Fruit fly (Drosophila melanogaster) whole organism, prepupa: ENCODE results near the gene stas.

Experiments
- Blimp-1 ChIP-seq: fragments of 200-800 bp; sonication (Bioruptor generic); optimal IDR thresholded peaks from 3 replicates; lab custom pipeline; 2017; ENCODE audit warnings: missing biosample characterization, missing genetic modification characterization, mild to moderate bottlenecking, moderate library complexity, missing genetic modification reagents
- CG10631 ChIP-seq: fragments of 200-800 bp; sonication (Bioruptor generic); optimal IDR thresholded peaks from 2 replicates; lab custom pipeline; 2016; ENCODE audit warnings: missing biosample characterization, missing genetic modification characterization
- CG11294 ChIP-seq: fragments of 200-800 bp; sonication (Bioruptor generic); IDR thresholded peaks from 2 replicates; pipeline ENCODE4 v1.3.6; 2022; ENCODE audit warnings: missing biosample characterization, missing genetic modification characterization
- CG11902 ChIP-seq: fragments of 200-800 bp; sonication (Bioruptor generic); optimal IDR thresholded peaks from 3 replicates; lab custom pipeline; 2016; ENCODE audit warnings: missing biosample characterization, missing genetic modification characterization
- CG16779 ChIP-seq: fragments of 200-800 bp; sonication (Bioruptor generic); optimal IDR thresholded peaks from 3 replicates; lab custom pipeline; 2017; ENCODE audit warnings: missing biosample characterization, mild to moderate bottlenecking, missing genetic modification characterization
- CG32006 ChIP-seq: fragments of 200-800 bp; sonication (Bioruptor generic); optimal IDR thresholded peaks from 3 replicates; lab custom pipeline; 2017; ENCODE audit warnings: missing biosample characterization, mild to moderate bottlenecking, missing genetic modification characterization
- CG3919 ChIP-seq: fragments of 200-800 bp; sonication (Bioruptor generic); optimal IDR thresholded peaks from 3 replicates; lab custom pipeline; 2016; ENCODE audit warnings: missing biosample characterization, missing genetic modification characterization
- CG6276 ChIP-seq: fragments of 200-800 bp; sonication (Bioruptor generic); optimal IDR thresholded peaks from 2 replicates; lab custom pipeline; 2017; ENCODE audit warnings: missing biosample characterization, mild to moderate bottlenecking, missing genetic modification characterization
- CG6808 ChIP-seq: fragments of 200-800 bp; sonication (Bioruptor generic); optimal IDR thresholded peaks from 3 replicates; lab custom pipeline; 2017; ENCODE audit warnings: missing biosample characterization, missing genetic modification characterization, mild to moderate bottlenecking, moderate library complexity, missing genetic modification reagents
- CG8319 ChIP-seq: fragments of 200-800 bp; sonication (Bioruptor generic); optimal IDR thresholded peaks from 3 replicates; lab custom pipeline; 2016; ENCODE audit warnings: missing biosample characterization, missing genetic modification characterization
- CG8632 ChIP-seq: fragments of 200-800 bp; sonication (Bioruptor generic); optimal IDR thresholded peaks from 3 replicates; lab custom pipeline; 2016; ENCODE audit warnings: missing biosample characterization, missing genetic modification characterization
- CG9139 ChIP-seq: fragments of 200-800 bp; sonication (Bioruptor generic); optimal IDR thresholded peaks from 3 replicates; lab custom pipeline; 2017; ENCODE audit warnings: missing biosample characterization, mild to moderate bottlenecking, missing genetic modification characterization
- Eip75B ChIP-seq: fragments of 200-800 bp; sonication (Bioruptor generic); optimal IDR thresholded peaks from 3 replicates; lab custom pipeline; 2016; ENCODE audit warnings: missing biosample characterization, missing genetic modification characterization
- Eip78C ChIP-seq: fragments of 200-800 bp; sonication (Bioruptor generic); peaks from one replicate; lab custom pipeline; 2016; ENCODE audit warnings: missing biosample characterization, missing genetic modification characterization
- Ets21C ChIP-seq: fragments of 200-800 bp; sonication (Bioruptor generic); optimal IDR thresholded peaks from 3 replicates; lab custom pipeline; 2016; ENCODE audit warnings: missing biosample characterization, missing genetic modification characterization
- Ets96B ChIP-seq: fragments of 200-800 bp; optimal IDR thresholded peaks from 2 replicates; lab custom pipeline; 2019; ENCODE audit warnings: missing biosample characterization, mild to moderate bottlenecking, missing genetic modification characterization, moderate library complexity
- Gug ChIP-seq: fragments of 200-800 bp; sonication (Bioruptor generic); IDR thresholded peaks from 2 replicates; pipeline ENCODE4 v1.3.6; 2022; ENCODE audit warnings: missing biosample characterization, missing genetic modification characterization
- Hr38 ChIP-seq: sonication (Bioruptor generic); optimal IDR thresholded peaks from 2 replicates; lab custom pipeline; 2016; ENCODE audit warnings: missing biosample characterization, missing genetic modification characterization
- Hr39 ChIP-seq: fragments of 200-800 bp; sonication (Bioruptor generic); optimal IDR thresholded peaks from 2 replicates; lab custom pipeline; 2016; ENCODE audit warnings: missing biosample characterization, missing genetic modification characterization
- Hr4 ChIP-seq: fragments of 200-800 bp; sonication (Bioruptor generic); optimal IDR thresholded peaks from 3 replicates; lab custom pipeline; 2016; ENCODE audit warnings: missing biosample characterization, missing genetic modification characterization
- Lpt ChIP-seq: fragments of 200-800 bp; sonication (Bioruptor generic); optimal IDR thresholded peaks from 3 replicates; lab custom pipeline; 2016; ENCODE audit warnings: missing biosample characterization, missing genetic modification characterization
- Met ChIP-seq: fragments of 200-800 bp; sonication (Bioruptor generic); optimal IDR thresholded peaks from 3 replicates; lab custom pipeline; 2016; ENCODE audit warnings: missing biosample characterization, missing genetic modification characterization
- OdsH ChIP-seq: fragments of 200-800 bp; sonication (Bioruptor generic); optimal IDR thresholded peaks from 3 replicates; lab custom pipeline; 2016; ENCODE audit warnings: missing biosample characterization, missing genetic modification characterization
- Smox ChIP-seq: fragments of 200-800 bp; sonication (Bioruptor generic); optimal IDR thresholded peaks from 3 replicates; lab custom pipeline; 2016; ENCODE audit warnings: missing biosample characterization, missing genetic modification characterization
- Sox14 ChIP-seq: fragments of 200-800 bp; sonication (Bioruptor generic); optimal IDR thresholded peaks from 3 replicates; lab custom pipeline; 2016; ENCODE audit warnings: missing biosample characterization, missing genetic modification characterization
- Sox15 ChIP-seq: fragments of 200-800 bp; sonication (Bioruptor generic); optimal IDR thresholded peaks from 3 replicates; lab custom pipeline; 2016; ENCODE audit warnings: missing biosample characterization, missing genetic modification characterization
- achi ChIP-seq: fragments of 200-800 bp; sonication (Bioruptor generic); optimal IDR thresholded peaks from 3 replicates; lab custom pipeline; 2016; ENCODE audit warnings: missing biosample characterization, missing genetic modification characterization
- acj6 ChIP-seq: fragments of 200-800 bp; sonication (Bioruptor generic); optimal IDR thresholded peaks from 3 replicates; lab custom pipeline; 2016; ENCODE audit warnings: missing biosample characterization, missing genetic modification characterization
- cyc ChIP-seq: fragments of 200-800 bp; sonication (Bioruptor generic); optimal IDR thresholded peaks from 3 replicates; lab custom pipeline; 2016; ENCODE audit warnings: missing biosample characterization, missing genetic modification characterization
- dac ChIP-seq: fragments of 200-800 bp; sonication (Bioruptor generic); optimal IDR thresholded peaks from 2 replicates; lab custom pipeline; 2017; ENCODE audit warnings: missing biosample characterization, mild to moderate bottlenecking, missing genetic modification characterization
- eg ChIP-seq: fragments of 200-800 bp; sonication (Bioruptor generic); IDR thresholded peaks from 3 replicates; pipeline ENCODE4 v1.3.6; 2022; ENCODE audit warnings: missing biosample characterization, missing genetic modification characterization
- esn ChIP-seq: fragments of 200-800 bp; sonication (Bioruptor generic); optimal IDR thresholded peaks from 2 replicates; lab custom pipeline; 2016; ENCODE audit warnings: missing biosample characterization, mild to moderate bottlenecking, missing genetic modification characterization, moderate library complexity
- fd59A ChIP-seq: fragments of 200-800 bp; sonication (Bioruptor generic); optimal IDR thresholded peaks from 2 replicates; lab custom pipeline; 2017; ENCODE audit warnings: missing biosample characterization, mild to moderate bottlenecking, missing genetic modification characterization, missing genetic modification reagents
- fd85E ChIP-seq: fragments of 200-800 bp; sonication (Bioruptor generic); optimal IDR thresholded peaks from 3 replicates; lab custom pipeline; 2016; ENCODE audit warnings: missing biosample characterization, missing genetic modification characterization
- fkh ChIP-seq: fragments of 200-800 bp; sonication (Bioruptor generic); optimal IDR thresholded peaks from 3 replicates; lab custom pipeline; 2017; ENCODE audit warnings: missing biosample characterization, mild to moderate bottlenecking, missing genetic modification characterization, moderate library complexity
- lz ChIP-seq: fragments of 200-800 bp; sonication (Bioruptor generic); optimal IDR thresholded peaks from 3 replicates; lab custom pipeline; 2016; ENCODE audit warnings: missing biosample characterization, missing genetic modification characterization
- pdm3 ChIP-seq: fragments of 200-800 bp; sonication (Bioruptor generic); optimal IDR thresholded peaks from 3 replicates; lab custom pipeline; 2016; ENCODE audit warnings: missing biosample characterization, missing genetic modification characterization
- salr ChIP-seq, 2 experiments: fragments of 200-800 bp; sonication (Bioruptor generic); optimal IDR thresholded peaks; 3 replicates each; lab custom pipeline; 2016 to 2018; ENCODE audit warnings: missing biosample characterization in 2 of 2, missing genetic modification characterization in 2 of 2, mild to moderate bottlenecking in 1 of 2
- spab ChIP-seq: fragments of 200-800 bp; sonication (Bioruptor generic); optimal IDR thresholded peaks from 2 replicates; lab custom pipeline; 2017; ENCODE audit warnings: missing biosample characterization, mild to moderate bottlenecking, missing genetic modification characterization, missing genetic modification reagents
- ss ChIP-seq, 2 experiments: fragments of 200-800 bp; sonication (Bioruptor generic); optimal IDR thresholded peaks; 2 replicates in 1 of 2; 3 replicates in 1 of 2; lab custom pipeline; 2017 to 2018; ENCODE audit warnings: mild to moderate bottlenecking in 2 of 2, missing biosample characterization in 2 of 2, missing genetic modification characterization in 2 of 2, moderate library complexity in 1 of 2
- svp ChIP-seq: fragments of 200-800 bp; sonication (Bioruptor generic); peaks from one replicate; lab custom pipeline; 2016; ENCODE audit warnings: missing biosample characterization, missing genetic modification characterization
- topi ChIP-seq: fragments of 200-800 bp; sonication (Bioruptor generic); optimal IDR thresholded peaks from 3 replicates; lab custom pipeline; 2016; ENCODE audit warnings: missing biosample characterization, missing genetic modification characterization
- vri ChIP-seq: fragments of 200-800 bp; sonication (Bioruptor generic); optimal IDR thresholded peaks from 3 replicates; lab custom pipeline; 2016; ENCODE audit warnings: missing biosample characterization, mild to moderate bottlenecking, missing genetic modification characterization

stas gene

DNA sequence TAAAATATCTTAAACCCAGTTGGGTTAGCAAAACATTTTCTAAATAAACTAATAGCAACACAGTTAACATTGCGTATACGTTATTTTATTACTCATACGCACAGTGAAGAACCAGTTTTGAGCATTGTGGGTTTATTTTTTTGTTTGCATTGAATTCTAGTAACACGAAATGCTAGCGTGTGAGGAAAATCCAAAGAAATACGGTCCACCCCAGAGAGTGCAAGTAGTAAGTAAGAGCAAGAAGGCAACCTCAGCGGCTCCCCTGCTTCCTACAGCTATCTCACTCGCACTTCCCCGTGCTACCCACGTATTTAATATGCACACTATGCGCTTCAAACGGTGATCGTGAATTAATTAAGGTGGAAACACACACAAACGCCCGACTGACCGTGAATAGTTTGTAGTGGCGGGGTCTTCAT is 2.7 kb downstream of the stas start (continued):
- peak; percentile 83 for TF ChIP-seq Sox15 (GFP tag; lab: Kevin White, UChicago)
- TF ChIP-seq CG6276 (GFP tag; lab: Kevin White, UChicago): peak; percentile 92
- TF ChIP-seq esn: peak; percentile 95
- TF ChIP-seq Smox (GFP tag; lab: Kevin White, UChicago): peak; percentile 92
- TF ChIP-seq lz: peak; percentile 95
- peak; percentile 68 for TF ChIP-seq CG9139
- peak; percentile 83 for TF ChIP-seq CG8319 (GFP tag; lab: Kevin White, UChicago)
- TF ChIP-seq CG11294: peak; percentile 84
- peak; percentile 81 for TF ChIP-seq Blimp-1 (GFP tag; lab: Kevin White, UChicago)
- peak; percentile 97 for TF ChIP-seq Eip78C (GFP tag; lab: Kevin White, UChicago)
- TF ChIP-seq fd85E: peak; percentile 63
- peak; percentile 91 for TF ChIP-seq Sox14
- TF ChIP-seq CG16779 (tag; lab: Kevin White, UChicago): peak; percentile 82

DNA sequence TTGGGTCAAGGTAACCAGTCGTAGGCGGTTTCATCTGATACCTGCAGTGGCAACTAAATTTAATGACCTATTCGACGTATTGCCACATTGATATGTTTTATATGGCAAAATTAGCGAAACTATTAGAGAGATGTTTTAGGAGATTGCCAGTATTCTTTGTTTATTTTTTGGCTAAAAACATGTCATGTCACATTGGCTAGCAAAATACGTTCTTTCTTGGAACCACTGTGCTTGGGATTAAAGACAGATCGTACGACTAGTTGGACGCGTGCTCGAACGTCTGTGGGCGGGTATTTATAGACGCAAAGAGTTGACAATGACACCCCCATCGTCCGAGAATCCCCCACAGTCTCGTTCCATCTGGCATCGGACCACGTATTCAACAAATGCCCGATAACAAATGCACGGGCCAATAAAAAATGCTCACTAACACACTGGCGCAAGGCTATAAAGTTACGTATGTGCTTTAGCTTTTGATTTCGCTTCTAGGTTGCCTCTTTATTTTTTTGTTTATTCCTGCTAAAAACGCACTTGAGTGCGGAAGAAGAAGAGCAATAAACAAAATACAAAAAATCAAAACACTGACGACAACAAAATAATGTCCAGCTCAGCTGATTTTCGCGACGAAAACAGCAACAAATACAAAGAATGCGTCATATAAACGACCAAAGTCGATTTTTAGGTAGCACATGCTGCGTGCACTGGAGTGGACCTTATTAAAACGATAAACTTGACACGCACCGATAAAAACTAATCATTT is 3.3 kb downstream of the stas start:
- TF ChIP-seq Gug (GFP tag; lab: Robert Waterston, UW) (no peak), lz (no peak), CG11902 (GFP tag; lab: Kevin White, UChicago) (no peak), OdsH (no peak), vri (GFP tag; lab: Kevin White, UChicago) (peak; percentile 93), Ets21C (GFP tag; lab: Kevin White, UChicago) (no peak), CG10631 (GFP tag; lab: Kevin White, UChicago) (no peak), topi (GFP tag; lab: Kevin White, UChicago) (no peak), CG16779 (tag; lab: Kevin White, UChicago) (no peak), esn (no peak), svp (GFP tag; lab: Kevin White, UChicago) (no peak), Sox15 (GFP tag; lab: Kevin White, UChicago) (no peak), spab (GFP tag; lab: Kevin White, UChicago) (no peak), CG32006 (GFP tag; lab: Kevin White, UChicago) (peak; percentile 7), Blimp-1 (GFP tag; lab: Kevin White, UChicago) (no peak), acj6 (no peak), Eip75B (no peak), Eip78C (GFP tag; lab: Kevin White, UChicago) (peak; percentile 61), fd85E (no peak), eg (GFP tag; lab: Robert Waterston, UW) (0 out of 3 replicates have a peak, but pooled peaks have one; percentile 7), CG6808 (GFP tag; lab: Kevin White, UChicago) (no peak), CG9139 (no peak), CG8319 (GFP tag; lab: Kevin White, UChicago) (no peak), Sox14 (no peak), Hr38 (no peak), Hr39 (GFP tag; lab: Kevin White, UChicago) (no peak), Hr4 (no peak), Ets96B (tag; lab: Kevin White, UChicago) (no peak), pdm3 (GFP tag; lab: Kevin White, UChicago) (no peak), achi (GFP tag; lab: Kevin White, UChicago) (no peak), CG3919 (GFP tag; lab: Kevin White, UChicago) (no peak), CG8632 (GFP tag; lab: Kevin White, UChicago) (no peak), CG11294 (0 out of 2 replicates have a peak, but pooled peaks have one; percentile 23)

DNA sequence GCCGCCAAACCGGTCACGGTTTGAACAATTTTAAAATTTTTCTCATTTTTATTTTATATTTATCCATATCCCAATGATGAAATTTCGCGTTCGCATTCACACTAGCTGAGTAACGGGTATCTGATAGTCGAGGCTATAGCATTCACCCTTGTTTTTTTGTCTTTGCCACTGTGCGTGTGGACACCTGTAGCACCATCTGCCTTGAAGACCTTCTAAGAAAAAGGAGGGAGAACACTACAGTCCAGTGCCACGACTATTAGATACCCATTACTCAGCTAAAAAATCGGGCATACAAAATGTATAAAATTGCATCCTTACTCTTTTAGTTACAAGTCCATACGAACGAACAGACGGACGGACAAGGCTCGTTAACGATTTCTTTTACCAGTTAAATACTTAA is 5.5 kb downstream of the stas start:
- TF ChIP-seq Blimp-1 (GFP tag; lab: Kevin White, UChicago): no peak
- TF ChIP-seq Lpt: no peak
- no peak for TF ChIP-seq Sox15 (GFP tag; lab: Kevin White, UChicago)
- TF ChIP-seq dac: no peak
- no peak for TF ChIP-seq fd59A (GFP tag; lab: Kevin White, UChicago)
- TF ChIP-seq Eip78C (GFP tag; lab: Kevin White, UChicago): no peak
- no peak for TF ChIP-seq Sox14
- TF ChIP-seq Met (GFP tag; lab: Kevin White, UChicago): no peak
- TF ChIP-seq salr (GFP tag; optimal IDR thresholded peaks at IDR 0.05; lab: Kevin White, UChicago): no peak
- no peak for TF ChIP-seq Eip75B
- TF ChIP-seq fd85E: no peak
- no peak for TF ChIP-seq fkh (GFP tag; lab: Kevin White, UChicago)
- TF ChIP-seq cyc (GFP tag; lab: Kevin White, UChicago): no peak
- TF ChIP-seq CG32006 (GFP tag; lab: Kevin White, UChicago): no peak
- no peak for TF ChIP-seq CG11902 (GFP tag; lab: Kevin White, UChicago)
- no peak for TF ChIP-seq ss (GFP tag; optimal IDR thresholded peaks at IDR 0.05; lab: Kevin White, UChicago)
